Worm (Caenorhabditis elegans) whole organism, midembryonic: ENCODE data around the gene igdb-3.

Experiments used
- T22C8.4 ChIP-seq: fragments of 200-800 bp; sonication (Bioruptor generic); IDR thresholded peaks from 2 replicates; pipeline ENCODE4 v1.3.6; 2022; ENCODE audit warnings: missing genetic modification characterization, missing compliant biosample characterization
- cog-1 ChIP-seq: sonication (generic microtip); optimal IDR thresholded peaks from 2 replicates; lab custom pipeline; 2016; ENCODE audit warnings: missing genetic modification characterization, missing compliant biosample characterization
- flt-1 ChIP-seq: fragments of 200-800 bp; sonication (Bioruptor generic); IDR thresholded peaks from 2 replicates; pipeline ENCODE4 v1.3.6; 2022; ENCODE audit warnings: missing genetic modification characterization, missing compliant biosample characterization
- klf-2 ChIP-seq: fragments of 200-800 bp; sonication (Bioruptor generic); conservative IDR thresholded peaks from 2 replicates; pipeline ENCODE4 v1.3.6; 2022; ENCODE audit warnings: missing genetic modification reagents, missing genetic modification characterization, missing compliant biosample characterization
- med-1 ChIP-seq: sonication (generic microtip); optimal IDR thresholded peaks from 2 replicates; lab custom pipeline; 2017; ENCODE audit warnings: missing genetic modification characterization, mild to moderate bottlenecking, missing compliant biosample characterization, antibody characterized with exemption, missing genetic modification reagents; ENCODE audit not compliant: insufficient read depth
- tab-1 ChIP-seq: fragments of 200-800 bp; sonication (Bioruptor generic); IDR thresholded peaks from 2 replicates; pipeline ENCODE4 v1.3.6; 2022; ENCODE audit warnings: missing genetic modification characterization, missing compliant biosample characterization
- ztf-23 ChIP-seq: fragments of 200-800 bp; sonication (Bioruptor generic); IDR thresholded peaks from 2 replicates; pipeline ENCODE4 v1.3.6; 2022; ENCODE audit warnings: missing genetic modification reagents, missing genetic modification characterization, missing compliant biosample characterization

DNA sequence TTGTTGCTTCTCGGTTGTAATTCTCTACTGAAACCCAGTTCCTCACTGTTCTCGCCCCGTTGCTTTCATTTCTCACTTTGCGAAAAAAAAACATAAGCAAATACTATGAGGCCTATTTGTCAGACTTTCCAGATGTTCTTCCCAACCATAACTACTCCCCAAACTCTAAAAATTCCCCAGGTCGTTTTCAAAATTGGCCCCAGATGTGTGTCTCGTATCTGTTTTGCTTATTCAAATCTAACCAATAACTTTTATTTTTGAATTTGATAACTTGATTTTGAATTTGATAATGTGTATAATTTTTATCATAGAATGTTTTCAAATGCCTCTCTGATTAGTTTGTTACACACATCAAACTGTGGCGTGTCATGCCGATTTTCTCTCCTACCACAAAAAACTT is 22.5 kb downstream of the igdb-3 start:
- TF ChIP-seq cog-1 (tag; lab: Kevin White, UChicago), result no peak
- no peak for TF ChIP-seq flt-1
- TF ChIP-seq klf-2 (GFP tag; lab: Robert Waterston, UW), result no peak
- no peak for TF ChIP-seq med-1 (GFP tag; lab: Kevin White, UChicago)
- TF ChIP-seq tab-1, result no peak
- TF ChIP-seq T22C8.4, result no peak
- TF ChIP-seq ztf-23 (GFP tag; lab: Robert Waterston, UW), result no peak
